Worm (Caenorhabditis elegans): ENCODE measurements around the gene rom-1.

DNA sequence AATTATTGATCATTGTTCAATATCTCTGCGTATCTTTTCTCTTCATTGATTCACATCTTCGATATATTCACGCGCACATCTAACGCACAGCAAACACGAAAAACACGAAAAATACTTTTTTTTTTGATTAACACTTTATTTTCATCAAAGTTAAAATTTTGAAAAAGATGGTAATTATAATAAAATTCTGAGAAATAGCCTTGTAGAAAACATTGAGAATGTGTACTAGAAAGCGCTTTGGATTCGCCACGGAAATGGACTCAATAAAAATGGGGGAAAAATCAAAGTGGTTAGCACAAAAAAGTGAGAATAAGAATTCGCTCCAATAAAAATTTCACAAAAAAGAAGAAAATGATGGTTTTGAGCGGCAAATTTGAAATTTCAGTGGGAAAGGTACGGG, 13.5 kb upstream of the rom-1 start, which contains the start of gene F26F4.6:
- TF ChIP-seq nhr-237 (tag; optimal IDR thresholded peaks at IDR 0.05) (no peak), saeg-2 (GFP tag; IDR thresholded peaks at IDR 0.05) (no peak), snpc-1.2 (GFP tag; IDR thresholded peaks at IDR 0.05) (no peak), fkh-10 (GFP tag; optimal IDR thresholded peaks at IDR 0.05) (no peak)
